Worm (Caenorhabditis elegans) whole organism, L4/young adult: ENCODE results near the gene F25B3.5.

Source experiments
- dao-5 ChIP-seq: sonication (generic microtip); optimal IDR thresholded peaks from 2 replicates; lab custom pipeline; 2016; ENCODE audit warnings: missing genotype, missing genetic modification characterization, moderate library complexity, missing compliant biosample characterization
- him-1 ChIP-seq: sonication (generic microtip); optimal IDR thresholded peaks from 2 replicates; lab custom pipeline; 2016; ENCODE audit warnings: missing genotype, missing genetic modification reagents, missing genetic modification characterization, missing compliant biosample characterization

DNA sequence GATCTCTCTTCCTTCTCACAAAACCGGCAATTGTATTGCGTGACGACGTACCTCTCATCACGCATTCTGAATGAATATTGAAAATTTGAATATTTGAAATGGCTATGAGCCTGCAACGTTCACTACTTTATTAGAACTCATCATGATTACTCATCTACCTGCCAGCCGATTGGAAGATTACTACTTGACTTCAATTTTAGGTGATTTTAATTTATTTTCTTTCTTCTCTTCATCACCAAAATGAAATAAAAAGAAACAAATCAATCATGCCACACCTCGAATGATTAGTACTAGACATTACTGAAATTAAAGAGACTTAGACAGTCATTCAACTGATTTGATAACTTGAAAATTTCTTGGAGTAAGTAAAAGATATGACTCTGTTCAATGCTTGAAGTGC, 14.2 kb upstream of the F25B3.5 start:
- no peak for TF ChIP-seq dao-5 (tag; lab: Kevin White, UChicago)
- no peak for TF ChIP-seq him-1 (tag; lab: Kevin White, UChicago)
